Worm (Caenorhabditis elegans): ENCODE data around the gene tbb-4.

The tbb-4 gene

ce11 chrX:9446177-9446694 lies 9.5 kb upstream of the tbb-4 start, which contains the start of gene ZK899.1:
ZK899.1 (plus strand) TSS chrX:9446644.
- peak; percentile 96 for TF ChIP-seq fos-1 (tag; optimal IDR thresholded peaks at IDR 0.05)
- TF ChIP-seq nhr-25 (tag; optimal IDR thresholded peaks at IDR 0.05) = peak; percentile 6
- no peak for TF ChIP-seq nhr-23 (tag; optimal IDR thresholded peaks at IDR 0.05)
- no peak for TF ChIP-seq ceh-82 (tag; optimal IDR thresholded peaks at IDR 0.05)
- no peak for TF ChIP-seq elt-3 (tag; optimal IDR thresholded peaks at IDR 0.05)

- TF ChIP-seq nhr-6 (tag; optimal IDR thresholded peaks at IDR 0.05) (no peak), blmp-1 (tag; optimal IDR thresholded peaks at IDR 0.05; ENCODE audit: insufficient read depth) (no peak), fos-1 (tag; optimal IDR thresholded peaks at IDR 0.05) (no peak), sma-3 (GFP tag; optimal IDR thresholded peaks at IDR 0.05) (no peak), R02D3.7 (tag; optimal IDR thresholded peaks at IDR 0.05) (no peak), ztf-4 (tag; optimal IDR thresholded peaks at IDR 0.05) (no peak), egl-27 (tag; optimal IDR thresholded peaks at IDR 0.05) (no peak), ZK546.5 (tag; optimal IDR thresholded peaks at IDR 0.05) (no peak), nhr-129 (tag; optimal IDR thresholded peaks at IDR 0.05) (no peak), nhr-21 (tag; optimal IDR thresholded peaks at IDR 0.05) (no peak), ama-1 (optimal IDR thresholded peaks at IDR 0.05) (no peak), F13H6.1 (tag; optimal IDR thresholded peaks at IDR 0.05) (no peak)
Observed at ce11 chrX:9443871-9444270, 7.2 kb upstream of the tbb-4 start.

ce11 chrX:9441512-9441911 lies 4.8 kb upstream of the tbb-4 start, which contains the start of gene memb-1:
memb-1 (minus strand) TSS chrX:9441571.
- TF ChIP-seq gmeb-1 (tag; optimal IDR thresholded peaks at IDR 0.05) (peak; percentile 56), mab-5 (tag; optimal IDR thresholded peaks at IDR 0.05) (peak; percentile 31), lin-13 (GFP tag; optimal IDR thresholded peaks at IDR 0.05) (peak; percentile 62), lsy-2 (tag; optimal IDR thresholded peaks at IDR 0.05) (peak in 1 of 2 experiments; percentile 72), crh-2 (tag; optimal IDR thresholded peaks at IDR 0.05) (peak; percentile 90), alr-1 (tag; optimal IDR thresholded peaks at IDR 0.05) (no peak), fos-1 (tag; optimal IDR thresholded peaks at IDR 0.05) (peak; percentile 93), sma-9 (GFP tag; optimal IDR thresholded peaks at IDR 0.05) (peak; percentile 78), sma-9 (tag; optimal IDR thresholded peaks at IDR 0.05) (no peak), nhr-25 (tag; optimal IDR thresholded peaks at IDR 0.05) (peak; percentile 63), lin-11 (tag; optimal IDR thresholded peaks at IDR 0.05) (peak; percentile 10), Y55F3AM.14 (GFP tag; optimal IDR thresholded peaks at IDR 0.05) (no peak), mbf-1 (tag; optimal IDR thresholded peaks at IDR 0.05) (no peak), zag-1 (tag; optimal IDR thresholded peaks at IDR 0.05) (peak; percentile 26), unc-55 (GFP tag; optimal IDR thresholded peaks at IDR 0.05) (peak; percentile 81), nhr-11 (tag; optimal IDR thresholded peaks at IDR 0.05) (no peak), ama-1 (optimal IDR thresholded peaks at IDR 0.05) (no peak), C34F6.9 (tag; optimal IDR thresholded peaks at IDR 0.05) (peak; percentile 74), nhr-129 (tag; optimal IDR thresholded peaks at IDR 0.05) (peak; percentile 81), sem-4 (tag; optimal IDR thresholded peaks at IDR 0.05) (peak; percentile 54), unc-62 (GFP tag; optimal IDR thresholded peaks at IDR 0.05) (no peak), sma-3 (GFP tag; optimal IDR thresholded peaks at IDR 0.05) (peak; percentile 38), nhr-10 (tag; optimal IDR thresholded peaks at IDR 0.05) (no peak), ceh-16 (tag; optimal IDR thresholded peaks at IDR 0.05) (no peak), F13H6.1 (tag; optimal IDR thresholded peaks at IDR 0.05) (peak; percentile 28), mdl-1 (tag; optimal IDR thresholded peaks at IDR 0.05) (no peak), egl-27 (tag; optimal IDR thresholded peaks at IDR 0.05) (peak; percentile 28), nhr-6 (tag; optimal IDR thresholded peaks at IDR 0.05) (no peak), snpc-4 (tag; optimal IDR thresholded peaks at IDR 0.05) (peak; percentile 13)

- TF ChIP-seq crh-2 (tag; optimal IDR thresholded peaks at IDR 0.05) (peak; percentile 73), lsy-2 (tag; optimal IDR thresholded peaks at IDR 0.05) (peak in 1 of 2 experiments; percentile 39), zag-1 (tag; optimal IDR thresholded peaks at IDR 0.05) (no peak), sma-9 (GFP tag; optimal IDR thresholded peaks at IDR 0.05) (peak; percentile 69), sma-9 (tag; optimal IDR thresholded peaks at IDR 0.05) (no peak), skn-1 (tag; optimal IDR thresholded peaks at IDR 0.05) (peak; percentile 5), fos-1 (tag; optimal IDR thresholded peaks at IDR 0.05) (peak; percentile 65), egl-27 (tag; optimal IDR thresholded peaks at IDR 0.05) (peak; percentile 29), snpc-4 (tag; optimal IDR thresholded peaks at IDR 0.05) (no peak), elt-1 (tag; optimal IDR thresholded peaks at IDR 0.05) (no peak), nhr-25 (tag; optimal IDR thresholded peaks at IDR 0.05) (peak; percentile 46), nhr-12 (tag; optimal IDR thresholded peaks at IDR 0.05) (no peak), sma-3 (GFP tag; optimal IDR thresholded peaks at IDR 0.05) (peak; percentile 69), sem-4 (tag; optimal IDR thresholded peaks at IDR 0.05) (peak; percentile 30), gmeb-1 (tag; optimal IDR thresholded peaks at IDR 0.05) (peak; percentile 56), nhr-129 (tag; optimal IDR thresholded peaks at IDR 0.05) (peak; percentile 61), ztf-4 (tag; optimal IDR thresholded peaks at IDR 0.05) (no peak), nhr-21 (tag; optimal IDR thresholded peaks at IDR 0.05) (peak; percentile 73), F13H6.1 (tag; optimal IDR thresholded peaks at IDR 0.05) (peak; percentile 67), nhr-77 (tag; optimal IDR thresholded peaks at IDR 0.05) (no peak), ztf-1 (GFP tag; conservative IDR thresholded peaks at IDR 0.05) (no peak), unc-39 (tag; optimal IDR thresholded peaks at IDR 0.05) (no peak)
Observed at ce11 chrX:9431002-9431482, 5.7 kb downstream of the tbb-4 start, which contains the start of gene B0272.3. B0272.3 (plus strand) TSS chrX:9431432.
